Worm (Caenorhabditis elegans) whole organism, L4 larva: Measurements from ENCODE around the gene fbxa-202.

Experiments used
- F10B5.3 ChIP-seq: sonication (generic microtip); optimal IDR thresholded peaks from 2 replicates; lab custom pipeline; 2016; ENCODE audit warnings: mild to moderate bottlenecking, missing genetic modification characterization, missing compliant biosample characterization
- F44E2.7 ChIP-seq: fragments of 200-800 bp; sonication (Bioruptor generic); IDR thresholded peaks from 2 replicates; pipeline ENCODE4 v2.1.2; 2022; ENCODE audit warnings: missing genetic modification characterization, missing compliant biosample characterization
- R02D3.7 ChIP-seq: fragments of 150-350 bp; sonication (generic microtip); optimal IDR thresholded peaks from 3 replicates; lab custom pipeline; 2014; ENCODE audit warnings: missing biosample characterization, missing genetic modification characterization
- T26A8.4 ChIP-seq: fragments of 200-800 bp; sonication (Bioruptor generic); IDR thresholded peaks from 2 replicates; pipeline ENCODE4 v1.3.6; 2022; ENCODE audit warnings: missing genetic modification characterization, missing compliant biosample characterization
- aha-1 ChIP-seq: fragments of 150-350 bp; peaks from one replicate; lab custom pipeline; 2014; ENCODE audit warnings: missing biosample characterization, missing genetic modification characterization
- aly-2 ChIP-seq: sonication (generic microtip); optimal IDR thresholded peaks from 2 replicates; lab custom pipeline; 2018; ENCODE audit warnings: missing biosample characterization, missing genetic modification characterization
- attf-4 ChIP-seq: sonication (generic microtip); optimal IDR thresholded peaks from 3 replicates; lab custom pipeline; 2017; ENCODE audit warnings: missing biosample characterization, missing genetic modification characterization
- ceh-32 ChIP-seq: sonication (generic microtip); optimal IDR thresholded peaks from 2 replicates; lab custom pipeline; 2016; ENCODE audit warnings: mild to moderate bottlenecking, missing genetic modification characterization, missing compliant biosample characterization; ENCODE audit not compliant: poor library complexity
- daf-19 ChIP-seq: fragments of 200-800 bp; sonication (Bioruptor generic); conservative IDR thresholded peaks from 2 replicates; pipeline ENCODE4 v1.3.6; 2022; ENCODE audit warnings: missing genetic modification characterization, missing compliant biosample characterization
- dmd-6 ChIP-seq: fragments of 200-800 bp; sonication (Bioruptor generic); IDR thresholded peaks from 2 replicates; pipeline ENCODE4 v1.3.6; 2022; ENCODE audit warnings: missing genetic modification reagents, missing genetic modification characterization, missing compliant biosample characterization
- dmd-8 ChIP-seq: fragments of 200-800 bp; sonication (Bioruptor generic); IDR thresholded peaks from 2 replicates; pipeline ENCODE4 v1.3.6; 2022; ENCODE audit warnings: missing genetic modification characterization, missing compliant biosample characterization
- dpl-1 ChIP-seq: fragments of 150-350 bp; optimal IDR thresholded peaks from 2 replicates; lab custom pipeline; 2014; ENCODE audit warnings: missing biosample characterization, missing genetic modification reagents, missing genetic modification characterization
- dve-1 ChIP-seq: sonication (generic microtip); optimal IDR thresholded peaks from 2 replicates; lab custom pipeline; 2017; ENCODE audit warnings: antibody characterized with exemption, mild to moderate bottlenecking, missing genetic modification characterization, missing compliant biosample characterization; ENCODE audit not compliant: insufficient read depth
- egl-27 ChIP-seq: sonication (generic microtip); optimal IDR thresholded peaks from 3 replicates; lab custom pipeline; 2017; ENCODE audit warnings: missing biosample characterization, missing genetic modification reagents, missing genetic modification characterization
- egl-43 ChIP-seq: fragments of 200-800 bp; sonication (Bioruptor generic); IDR thresholded peaks from 2 replicates; pipeline ENCODE4 v1.3.6; 2022; ENCODE audit warnings: missing genetic modification reagents, missing genetic modification characterization, missing compliant biosample characterization
- fos-1 ChIP-seq: fragments of 150-350 bp; optimal IDR thresholded peaks from 2 replicates; lab custom pipeline; 2014; ENCODE audit warnings: missing biosample characterization, missing genetic modification characterization
- gei-8 ChIP-seq: fragments of 200-800 bp; sonication (Bioruptor generic); optimal IDR thresholded peaks from 2 replicates; lab custom pipeline; 2018; ENCODE audit warnings: mild to moderate bottlenecking, missing genetic modification characterization, missing compliant biosample characterization
- hif-1 ChIP-seq, 2 experiments: sonication (generic microtip); optimal IDR thresholded peaks; 2 replicates each; lab custom pipeline; 2016 to 2017; ENCODE audit warnings: missing compliant biosample characterization in 2 of 2, missing genetic modification characterization in 2 of 2, missing genetic modification reagents in 2 of 2, missing genotype in 2 of 2, mild to moderate bottlenecking in 1 of 2
- hlh-11 ChIP-seq: fragments of 200-800 bp; sonication (Bioruptor generic); optimal IDR thresholded peaks from 2 replicates; lab custom pipeline; 2018; ENCODE audit warnings: mild to moderate bottlenecking, missing genetic modification characterization, missing compliant biosample characterization
- hlh-30 ChIP-seq: sonication (generic microtip); optimal IDR thresholded peaks from 2 replicates; lab custom pipeline; 2017; ENCODE audit warnings: antibody characterized with exemption, mild to moderate bottlenecking, missing genetic modification characterization, missing compliant biosample characterization; ENCODE audit not compliant: insufficient read depth
- lin-13 ChIP-seq: fragments of 150-350 bp; optimal IDR thresholded peaks from 2 replicates; lab custom pipeline; 2014; ENCODE audit warnings: missing biosample characterization, missing genetic modification reagents, missing genetic modification characterization
- lin-38 ChIP-seq: fragments of 200-800 bp; sonication (Bioruptor generic); IDR thresholded peaks from 2 replicates; pipeline ENCODE4 v1.3.6; 2022; ENCODE audit warnings: missing genetic modification reagents, missing genetic modification characterization, missing compliant biosample characterization
- lin-39 ChIP-seq: fragments of 150-350 bp; optimal IDR thresholded peaks from 2 replicates; lab custom pipeline; 2014; ENCODE audit warnings: missing biosample characterization, missing genetic modification reagents, missing genetic modification characterization
- mdl-1 ChIP-seq, 2 experiments: fragments of 150-350 bp in 1 of 2; sonication (generic microtip) in 1 of 2; optimal IDR thresholded peaks; 2 replicates each; lab custom pipeline; 2014 to 2017; ENCODE audit warnings: missing biosample characterization in 2 of 2, missing genetic modification characterization in 2 of 2
- mes-2 ChIP-seq: sonication (generic microtip); optimal IDR thresholded peaks from 2 replicates; lab custom pipeline; 2016; ENCODE audit warnings: missing genotype, mild to moderate bottlenecking, missing genetic modification characterization, missing compliant biosample characterization; ENCODE audit not compliant: poor library complexity, severe bottlenecking
- mxl-2 ChIP-seq: fragments of 200-800 bp; sonication (Bioruptor generic); conservative IDR thresholded peaks from 2 replicates; pipeline ENCODE4 v1.3.6; 2022; ENCODE audit warnings: missing genetic modification reagents, missing genetic modification characterization, missing compliant biosample characterization
- mxl-3 ChIP-seq: fragments of 200-800 bp; sonication (Bioruptor generic); optimal IDR thresholded peaks from 2 replicates; lab custom pipeline; 2018; ENCODE audit warnings: mild to moderate bottlenecking, missing genetic modification characterization, missing compliant biosample characterization
- nhr-111 ChIP-seq: fragments of 200-800 bp; sonication (Bioruptor generic); optimal IDR thresholded peaks from 2 replicates; lab custom pipeline; 2018; ENCODE audit warnings: mild to moderate bottlenecking, missing genetic modification characterization, missing compliant biosample characterization
- nhr-25 ChIP-seq: sonication (generic microtip); optimal IDR thresholded peaks from 2 replicates; lab custom pipeline; 2017; ENCODE audit warnings: missing genetic modification characterization, mild to moderate bottlenecking, missing compliant biosample characterization, antibody characterized with exemption, moderate library complexity, borderline replicate concordance; ENCODE audit not compliant: insufficient read depth
- nhr-28 ChIP-seq: fragments of 150-350 bp; optimal IDR thresholded peaks from 2 replicates; lab custom pipeline; 2014; ENCODE audit warnings: missing biosample characterization, missing genetic modification characterization
- nhr-42 ChIP-seq: fragments of 200-800 bp; sonication (Bioruptor generic); IDR thresholded peaks from 2 replicates; pipeline ENCODE4 v1.3.6; 2022; ENCODE audit warnings: missing genetic modification characterization, missing compliant biosample characterization
- nhr-48 ChIP-seq: sonication (generic microtip); optimal IDR thresholded peaks from 2 replicates; lab custom pipeline; 2016; ENCODE audit warnings: mild to moderate bottlenecking, missing genetic modification characterization, missing compliant biosample characterization
- nhr-76 ChIP-seq: fragments of 150-350 bp; optimal IDR thresholded peaks from 2 replicates; lab custom pipeline; 2014; ENCODE audit warnings: missing biosample characterization, missing genetic modification characterization
- pha-4 ChIP-seq, 2 experiments: fragments of 150-350 bp in 1 of 2; fragments of 200-800 bp in 1 of 2; sonication (Bioruptor generic) in 1 of 2; IDR thresholded peaks in 1 of 2; optimal IDR thresholded peaks in 1 of 2; 2 replicates each; pipeline versions ENCODE4 v1.3.6 to Lab custom; 2014 to 2022; ENCODE audit warnings: missing genetic modification characterization in 2 of 2, missing genetic modification reagents in 2 of 2, missing biosample characterization in 1 of 2, missing compliant biosample characterization in 1 of 2
- php-3 ChIP-seq: fragments of 200-800 bp; sonication (Bioruptor generic); IDR thresholded peaks from 2 replicates; pipeline ENCODE4 v1.3.6; 2022; ENCODE audit warnings: missing genetic modification reagents, missing genetic modification characterization, missing compliant biosample characterization
- saeg-2 ChIP-seq: fragments of 200-800 bp; sonication (Bioruptor generic); IDR thresholded peaks from 2 replicates; pipeline ENCODE4 v1.3.6; 2022; ENCODE audit warnings: missing genetic modification reagents, missing genetic modification characterization, missing compliant biosample characterization
- set-16 ChIP-seq: fragments of 200-800 bp; sonication (Bioruptor generic); IDR thresholded peaks from 2 replicates; pipeline ENCODE4 v1.3.6; 2022; ENCODE audit warnings: missing genetic modification reagents, missing genetic modification characterization, missing compliant biosample characterization
- snpc-4 ChIP-seq: fragments of 150-350 bp; optimal IDR thresholded peaks from 2 replicates; lab custom pipeline; 2014; ENCODE audit warnings: missing biosample characterization, missing genetic modification characterization
- spr-3 ChIP-seq: fragments of 200-800 bp; sonication (Bioruptor generic); optimal IDR thresholded peaks from 2 replicates; lab custom pipeline; 2018; ENCODE audit warnings: mild to moderate bottlenecking, missing genetic modification characterization, missing compliant biosample characterization
- tra-1 ChIP-seq: fragments of 200-800 bp; sonication (Bioruptor generic); IDR thresholded peaks from 2 replicates; pipeline ENCODE4 v1.3.6; 2022; ENCODE audit warnings: missing genetic modification reagents, missing genetic modification characterization, missing compliant biosample characterization
- unc-39 ChIP-seq: sonication (generic microtip); optimal IDR thresholded peaks from 2 replicates; lab custom pipeline; 2017; ENCODE audit warnings: missing biosample characterization, missing genetic modification characterization
- unc-62 ChIP-seq, 3 experiments: fragments of 150-350 bp in 1 of 3; sonication (generic microtip); optimal IDR thresholded peaks in 2 of 3; peaks in 1 of 3; 1 replicate in 1 of 3; 2 replicates in 2 of 3; lab custom pipeline; 2014 to 2017; ENCODE audit warnings: missing biosample characterization in 3 of 3, missing genetic modification characterization in 3 of 3, missing genetic modification reagents in 3 of 3, missing genotype in 1 of 3
- zfp-3 ChIP-seq: fragments of 200-800 bp; sonication (Bioruptor generic); conservative IDR thresholded peaks from 2 replicates; pipeline ENCODE4 v1.3.6; 2022; ENCODE audit warnings: missing genetic modification reagents, missing genetic modification characterization, missing compliant biosample characterization
- ztf-7 ChIP-seq: fragments of 150-350 bp; optimal IDR thresholded peaks from 2 replicates; lab custom pipeline; 2014; ENCODE audit warnings: missing biosample characterization, missing genetic modification characterization

Gene fbxa-202

ce11 chrV:6354202-6354601 lies 27.1 kb downstream of the fbxa-202 start:
- TF ChIP-seq T26A8.4 (GFP tag; lab: Robert Waterston, UW) (no peak), nhr-48 (tag; lab: Kevin White, UChicago) (peak; percentile 79), nhr-25 (tag; lab: Kevin White, UChicago) (peak; percentile 2), mdl-1 (tag; optimal IDR thresholded peaks at IDR 0.05; lab: Kevin White, UChicago) (peak in 1 of 2 experiments; percentile 47), daf-19 (no peak), aha-1 (tag; lab: Kevin White, UChicago) (peak; percentile 78), nhr-76 (tag; lab: Kevin White, UChicago) (no peak), hlh-11 (tag; lab: Kevin White, UChicago) (peak; percentile 76), set-16 (GFP tag; lab: Robert Waterston, UW) (peak; percentile 28; the same call in 1 of the 2 replicates), nhr-28 (tag; lab: Kevin White, UChicago) (peak; percentile 22), mxl-3 (GFP tag; lab: Kevin White, UChicago) (peak; percentile 70)

- TF ChIP-seq F10B5.3 (tag; lab: Kevin White, UChicago), result no peak
- peak in 1 of 2 experiments; percentile 13 for TF ChIP-seq unc-62 (GFP tag; optimal IDR thresholded peaks at IDR 0.05 in 1 of 2; lab: Kevin White, UChicago)
- TF ChIP-seq unc-62 (tag; optimal IDR thresholded peaks at IDR 0.05; lab: Kevin White, UChicago), result no peak
- peak; percentile 26 for TF ChIP-seq nhr-28 (tag; lab: Kevin White, UChicago)
Observed at ce11 chrV:6354786-6355185, 27.7 kb downstream of the fbxa-202 start.

- peak; percentile 29 for TF ChIP-seq aha-1 (tag; lab: Kevin White, UChicago)
- no peak for TF ChIP-seq saeg-2
- TF ChIP-seq dmd-8, result no peak
- no peak for TF ChIP-seq unc-39 (tag; lab: Kevin White, UChicago)
- TF ChIP-seq dmd-6, result 0 out of 2 replicates have a peak, but pooled peaks have one; percentile 1
- TF ChIP-seq lin-13, result no peak
- TF ChIP-seq spr-3, result no peak
- no peak for TF ChIP-seq nhr-42 (GFP tag; lab: Robert Waterston, UW)
- TF ChIP-seq daf-19, result no peak
- no peak for TF ChIP-seq nhr-111 (GFP tag; lab: Kevin White, UChicago)
- no peak for TF ChIP-seq fos-1 (tag; lab: Kevin White, UChicago)
- TF ChIP-seq aly-2, result no peak
- TF ChIP-seq egl-27 (tag; lab: Kevin White, UChicago), result no peak
- no peak for TF ChIP-seq R02D3.7
- 0 out of 2 replicates have a peak, but pooled peaks have one; percentile 9 for TF ChIP-seq egl-43 (GFP tag; lab: Robert Waterston, UW)
- TF ChIP-seq lin-39 (tag; lab: Kevin White, UChicago), result no peak
- no peak for TF ChIP-seq ceh-32 (tag; lab: Kevin White, UChicago)
- peak; percentile 62 for TF ChIP-seq set-16 (GFP tag; lab: Robert Waterston, UW)
Observed at ce11 chrV:6355412-6355811, 28.3 kb downstream of the fbxa-202 start.

ce11 chrV:6355975-6356441 lies 28.9 kb downstream of the fbxa-202 start, which contains the start of gene bcl-11:
bcl-11 (plus strand) TSS chrV:6356025.
- TF ChIP-seq lin-38 (GFP tag; lab: Robert Waterston, UW) (no peak), egl-43 (GFP tag; lab: Robert Waterston, UW) (no peak), aha-1 (tag; lab: Kevin White, UChicago) (no peak), dpl-1 (GFP tag; lab: Kevin White, UChicago) (no peak), lin-13 (no peak), hif-1 (tag; optimal IDR thresholded peaks at IDR 0.05; lab: Kevin White, UChicago) (peak in 1 of 2 experiments; percentile 19), mxl-2 (GFP tag; lab: Robert Waterston, UW) (no peak), F44E2.7 (no peak), attf-4 (no peak), dve-1 (tag; lab: Kevin White, UChicago) (peak; percentile 60), snpc-4 (no peak), tra-1 (0 out of 2 replicates have a peak, but pooled peaks have one; percentile 56), nhr-28 (tag; lab: Kevin White, UChicago) (peak; percentile 49), pha-4 (GFP tag; IDR thresholded peaks at IDR 0.05; lab: Robert Waterston, UW) (no peak), pha-4 (tag; optimal IDR thresholded peaks at IDR 0.05; lab: Kevin White, UChicago) (no peak), php-3 (peak; percentile 59; the same call in 1 of the 2 replicates), hlh-30 (tag; lab: Kevin White, UChicago) (peak; percentile 23), zfp-3 (GFP tag; lab: Robert Waterston, UW) (no peak), ztf-7 (no peak), mes-2 (no peak), gei-8 (GFP tag; lab: Kevin White, UChicago) (no peak), ceh-32 (tag; lab: Kevin White, UChicago) (no peak)
